Worm (Caenorhabditis elegans): ENCODE measurements around the gene ZC21.8.

ce11 chrIII:8491945-8492344, 27.8 kb downstream of the ZC21.8 start:
- TF ChIP-seq him-1 (tag; optimal IDR thresholded peaks at IDR 0.05), result no peak
- no peak for TF ChIP-seq dao-5 (tag; optimal IDR thresholded peaks at IDR 0.05)
- no peak for TF ChIP-seq W03F9.2 (tag; optimal IDR thresholded peaks at IDR 0.05)
